Worm (Caenorhabditis elegans) whole organism, early embryonic: Measurements from ENCODE around the gene Y38H6C.21.

Source experiments
- F13C5.2 ChIP-seq: sonication (generic microtip); optimal IDR thresholded peaks from 2 replicates; lab custom pipeline; 2017; ENCODE audit warnings: mild to moderate bottlenecking, missing genetic modification characterization, inconsistent platforms, missing compliant biosample characterization
- ama-1 ChIP-seq: fragments of 150-350 bp; optimal IDR thresholded peaks from 2 replicates; lab custom pipeline; 2014
- hmbx-1 ChIP-seq: sonication (generic microtip); optimal IDR thresholded peaks from 2 replicates; lab custom pipeline; 2016; ENCODE audit warnings: mild to moderate bottlenecking, missing genetic modification characterization, missing compliant biosample characterization
- pes-1 ChIP-seq: fragments of 200-800 bp; sonication (Bioruptor generic); IDR thresholded peaks from 2 replicates; pipeline ENCODE4 v1.3.6; 2022; ENCODE audit warnings: missing genetic modification reagents, missing genetic modification characterization, missing compliant biosample characterization

DNA sequence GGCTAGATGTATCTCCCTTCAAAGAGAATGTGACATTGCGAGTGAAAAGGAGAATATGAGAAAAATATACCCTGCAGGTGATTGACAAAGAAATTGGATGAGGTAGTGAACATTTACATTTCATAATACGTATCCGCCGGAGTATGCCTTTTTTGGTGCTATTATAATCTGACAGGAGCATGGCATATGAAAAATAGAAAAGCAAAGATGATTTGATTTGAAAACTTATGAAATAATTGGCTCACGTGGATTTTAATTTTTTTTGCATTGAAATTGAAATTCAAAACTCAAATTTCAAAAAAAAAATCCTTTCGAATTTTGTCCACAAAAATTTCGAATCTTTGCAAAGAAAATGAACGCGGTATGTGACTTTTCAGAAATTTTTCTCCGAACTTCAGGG, 47.9 kb upstream of the Y38H6C.21 start, which contains the start of gene ttr-11:
- TF ChIP-seq hmbx-1 (tag; lab: Kevin White, UChicago) (no peak), F13C5.2 (tag; lab: Kevin White, UChicago) (no peak), ama-1 (lab: Kevin White, UChicago) (no peak), pes-1 (no peak)
